Worm (Caenorhabditis elegans) whole organism, L1 larva: ENCODE results near the gene dod-24.

Experiments
- ceh-82 ChIP-seq, 3 experiments: fragments of 150-350 bp in 1 of 3; sonication (generic microtip) in 2 of 3; optimal IDR thresholded peaks; 2 replicates each; lab custom pipeline; 2014 to 2017; ENCODE audit warnings: missing biosample characterization in 3 of 3, missing genetic modification characterization in 3 of 3
- dpl-1 ChIP-seq, 3 experiments: fragments of 150-350 bp in 2 of 3; sonication (generic microtip) in 1 of 3; optimal IDR thresholded peaks; 2 replicates each; lab custom pipeline; 2014 to 2017; ENCODE audit warnings: missing biosample characterization in 3 of 3, missing genetic modification characterization in 3 of 3, missing genetic modification reagents in 3 of 3
- egl-13 ChIP-seq: sonication (generic microtip); optimal IDR thresholded peaks from 2 replicates; lab custom pipeline; 2016; ENCODE audit warnings: missing genotype, missing genetic modification reagents, missing genetic modification characterization, missing compliant biosample characterization
- irx-1 ChIP-seq: sonication (generic microtip); optimal IDR thresholded peaks from 2 replicates; lab custom pipeline; 2016; ENCODE audit warnings: missing genetic modification characterization, missing compliant biosample characterization
- lin-13 ChIP-seq: fragments of 150-350 bp; optimal IDR thresholded peaks from 2 replicates; lab custom pipeline; 2014; ENCODE audit warnings: missing biosample characterization, missing genetic modification reagents, missing genetic modification characterization
- lsy-2 ChIP-seq, 2 experiments: fragments of 150-350 bp; optimal IDR thresholded peaks; 2 replicates each; lab custom pipeline; 2014; ENCODE audit warnings: missing biosample characterization in 2 of 2, missing genetic modification characterization in 2 of 2
- mab-9 ChIP-seq: fragments of 200-800 bp; sonication (Bioruptor generic); IDR thresholded peaks from 2 replicates; pipeline ENCODE4 v1.3.6; 2022; ENCODE audit warnings: missing genetic modification reagents, missing genetic modification characterization, missing compliant biosample characterization
- nhr-85 ChIP-seq: sonication (generic microtip); peaks from one replicate; lab custom pipeline; 2016; ENCODE audit warnings: missing genetic modification characterization, inconsistent platforms, missing compliant biosample characterization
- unc-30 ChIP-seq: sonication (generic microtip); optimal IDR thresholded peaks from 2 replicates; lab custom pipeline; 2017; ENCODE audit warnings: missing biosample characterization, missing genetic modification characterization
- zag-1 ChIP-seq: fragments of 150-350 bp; optimal IDR thresholded peaks from 2 replicates; lab custom pipeline; 2014; ENCODE audit warnings: missing biosample characterization, missing genetic modification characterization
- ztf-4 ChIP-seq: fragments of 150-350 bp; optimal IDR thresholded peaks from 2 replicates; lab custom pipeline; 2014; ENCODE audit warnings: missing biosample characterization, missing genetic modification characterization

DNA sequence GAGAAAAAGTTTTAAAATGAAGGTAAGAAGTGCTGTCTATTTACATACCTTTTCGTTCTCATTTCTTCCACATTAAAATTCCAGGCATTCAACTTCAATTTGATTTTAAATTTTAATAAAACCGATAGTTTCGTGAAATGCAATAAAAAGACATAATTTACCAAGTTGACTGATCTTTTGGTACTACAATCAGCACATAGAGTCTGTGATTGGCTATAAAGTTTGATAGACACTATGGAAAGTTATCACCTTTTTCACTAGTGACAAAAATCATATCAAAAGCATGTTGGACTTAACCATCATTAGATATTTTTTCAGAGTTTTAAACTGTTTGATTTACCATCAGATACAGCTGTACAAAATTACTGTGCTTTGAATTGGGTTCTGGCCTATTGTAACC lies 25.7 kb downstream of the dod-24 start, which contains the start of gene srz-15:
- TF ChIP-seq irx-1 (no peak), ztf-4 (no peak), mab-9 (GFP tag; lab: Robert Waterston, UW) (no peak), unc-30 (tag; lab: Kevin White, UChicago) (no peak), lin-13 (GFP tag; lab: Kevin White, UChicago) (no peak), egl-13 (tag; lab: Kevin White, UChicago) (no peak), nhr-85 (no peak), lsy-2 (tag; optimal IDR thresholded peaks at IDR 0.05; lab: Kevin White, UChicago) (no peak), zag-1 (tag; lab: Kevin White, UChicago) (no peak), dpl-1 (GFP tag; optimal IDR thresholded peaks at IDR 0.05; lab: Kevin White, UChicago) (no peak), ceh-82 (tag; optimal IDR thresholded peaks at IDR 0.05; lab: Kevin White, UChicago) (no peak)
